Fruit fly (Drosophila melanogaster): ENCODE measurements around the gene CG46320.

DNA sequence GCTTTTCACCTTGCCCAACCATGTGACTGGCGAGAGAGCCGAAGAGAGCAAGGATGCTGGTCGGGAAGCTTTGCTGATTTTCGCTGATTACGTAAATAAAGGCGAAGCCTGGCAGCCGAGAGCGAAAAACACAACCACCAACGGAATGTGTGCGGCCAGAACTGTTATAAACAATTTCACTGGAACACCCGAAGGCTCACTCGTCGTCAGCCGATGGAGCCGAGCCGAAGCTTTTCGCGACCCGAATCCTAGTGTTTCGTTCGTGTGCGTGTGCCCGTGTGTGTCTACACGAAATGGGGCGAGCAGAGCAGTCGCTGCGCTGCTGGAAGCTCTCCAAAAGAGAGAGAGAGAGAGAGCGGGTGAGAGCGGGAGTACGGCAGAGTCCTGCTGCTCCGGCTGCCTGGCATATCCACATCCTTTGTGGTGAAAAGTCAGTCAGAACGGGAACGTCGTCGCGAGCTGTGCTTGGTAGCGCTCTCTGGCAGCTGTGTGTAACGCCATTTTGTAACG is 27.1 kb downstream of the CG46320 start:
- no peak for TF ChIP-seq tj (GFP tag; optimal IDR thresholded peaks at IDR 0.05)
- TF ChIP-seq cic (GFP tag; optimal IDR thresholded peaks at IDR 0.05) = no peak
- no peak for TF ChIP-seq CG14711 (tag; optimal IDR thresholded peaks at IDR 0.05)
- no peak for TF ChIP-seq Crg-1 (GFP tag; optimal IDR thresholded peaks at IDR 0.05)
- TF ChIP-seq CG7101 (tag; optimal IDR thresholded peaks at IDR 0.05) = no peak
- TF ChIP-seq CG12768 (GFP tag; optimal IDR thresholded peaks at IDR 0.05) = no peak
- TF ChIP-seq CG5204 (GFP tag; optimal IDR thresholded peaks at IDR 0.05) = no peak
- TF ChIP-seq Hr96 (GFP tag; optimal IDR thresholded peaks at IDR 0.05) = no peak
- TF ChIP-seq kay (GFP tag; ENCODE audit: borderline replicate concordance) = no peak

All from whole organism, adult.